Worm (Caenorhabditis elegans): ENCODE data around the gene H43I07.1.

H43I07.1 gene

DNA sequence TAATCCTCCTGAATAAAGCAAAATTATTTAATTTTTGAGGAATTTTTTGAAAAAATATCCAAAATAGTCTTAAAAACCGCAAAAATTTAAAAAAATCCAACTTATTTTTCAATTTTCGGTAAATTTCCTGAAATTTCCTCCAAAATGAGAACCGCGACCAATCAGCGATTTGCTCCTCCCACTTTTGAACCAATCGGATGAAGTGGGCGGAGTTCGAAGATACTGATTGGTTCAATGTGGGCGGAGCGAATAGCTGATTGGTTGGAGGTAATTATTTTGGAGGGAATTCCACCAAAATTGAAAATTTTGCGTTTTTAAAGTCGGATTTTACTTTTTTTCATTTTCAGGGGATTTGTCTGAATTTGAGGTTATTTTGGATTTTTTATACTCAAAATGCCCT lies 36.5 kb upstream of the H43I07.1 start:
- TF ChIP-seq unc-55 (GFP tag; optimal IDR thresholded peaks at IDR 0.05) (no peak), ztf-1 (GFP tag; conservative IDR thresholded peaks at IDR 0.05) (no peak), elt-1 (tag; optimal IDR thresholded peaks at IDR 0.05) (no peak), unc-39 (tag; optimal IDR thresholded peaks at IDR 0.05) (no peak), nhr-6 (tag; optimal IDR thresholded peaks at IDR 0.05) (no peak), fos-1 (tag; optimal IDR thresholded peaks at IDR 0.05) (no peak), nhr-21 (tag; optimal IDR thresholded peaks at IDR 0.05) (no peak), aly-2 (tag; optimal IDR thresholded peaks at IDR 0.05) (no peak), egl-27 (tag; optimal IDR thresholded peaks at IDR 0.05) (no peak), nhr-12 (tag; optimal IDR thresholded peaks at IDR 0.05) (no peak), lsy-2 (tag; optimal IDR thresholded peaks at IDR 0.05) (no peak), nhr-129 (tag; optimal IDR thresholded peaks at IDR 0.05) (no peak), nhr-77 (tag; optimal IDR thresholded peaks at IDR 0.05) (no peak), ZK546.5 (tag; optimal IDR thresholded peaks at IDR 0.05) (no peak), lin-39 (tag; optimal IDR thresholded peaks at IDR 0.05) (no peak), skn-1 (tag; optimal IDR thresholded peaks at IDR 0.05) (no peak), ceh-82 (tag; optimal IDR thresholded peaks at IDR 0.05) (no peak)

- peak; percentile 31 for TF ChIP-seq unc-55 (GFP tag; optimal IDR thresholded peaks at IDR 0.05)
- no peak for TF ChIP-seq blmp-1 (tag; optimal IDR thresholded peaks at IDR 0.05; ENCODE audit: insufficient read depth)
- no peak for TF ChIP-seq nhr-23 (tag; optimal IDR thresholded peaks at IDR 0.05)
Measured at ce11 chrV:4169658-4170057, 34.9 kb upstream of the H43I07.1 start.

DNA sequence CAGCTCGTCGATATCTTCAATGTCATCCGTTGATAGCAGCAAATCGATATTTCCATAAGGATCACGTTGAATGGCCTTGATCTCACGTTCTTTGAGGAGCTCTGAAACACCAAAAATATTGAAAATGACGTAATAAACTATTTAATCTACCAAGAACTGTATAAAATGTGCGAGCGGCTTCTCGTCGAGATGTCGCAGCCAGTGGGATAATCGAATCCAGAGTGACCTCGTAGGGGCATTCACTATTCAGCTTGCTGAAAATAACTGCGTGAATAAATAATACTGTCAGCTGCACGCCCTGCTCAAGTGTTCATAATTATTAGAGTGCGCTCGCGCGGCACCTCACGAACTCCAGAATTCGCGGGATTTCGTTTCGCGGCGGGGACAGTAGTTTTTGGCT lies 34.4 kb upstream of the H43I07.1 start, which contains the start of gene Y45G5AM.7:
Gene Y45G5AM.7 (minus strand): TSS at position 101 of the 400 bp plus-strand sequence.
- TF ChIP-seq fos-1 (tag; optimal IDR thresholded peaks at IDR 0.05) (no peak), nhr-10 (tag; optimal IDR thresholded peaks at IDR 0.05) (no peak), gmeb-1 (tag; optimal IDR thresholded peaks at IDR 0.05) (no peak), snpc-4 (tag; optimal IDR thresholded peaks at IDR 0.05) (no peak)

DNA sequence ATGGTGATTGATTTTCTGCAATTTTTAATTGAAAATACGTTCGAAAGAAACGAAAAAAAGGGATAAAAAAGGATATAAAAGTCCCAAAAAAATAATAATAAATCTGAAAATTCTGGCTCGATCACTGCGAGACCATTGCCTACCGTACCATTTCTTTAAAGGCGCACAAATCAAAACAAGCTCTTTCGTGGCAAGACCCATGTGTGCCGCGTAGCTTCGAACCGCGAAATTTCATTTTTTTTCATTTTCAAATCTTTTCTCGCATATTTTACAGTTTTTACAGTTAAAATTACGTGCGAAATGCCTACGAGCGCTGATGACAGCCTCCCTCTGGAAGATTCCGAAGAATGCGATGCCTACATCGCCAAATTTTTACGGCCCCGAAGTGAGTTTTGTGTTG lies 28.9 kb upstream of the H43I07.1 start, which contains the start of the genes coh-4 and pid-5:
Gene coh-4 (minus strand): TSS at position 17 of the 400 bp plus-strand sequence.
Gene pid-5 (plus strand): TSS at position 259 of the 400 bp plus-strand sequence.
- no peak for TF ChIP-seq Y55F3AM.14 (GFP tag; optimal IDR thresholded peaks at IDR 0.05)
- no peak for TF ChIP-seq aly-2 (tag; optimal IDR thresholded peaks at IDR 0.05)

ce11 chrV:4181272-4181671 lies 23.2 kb upstream of the H43I07.1 start:
- TF ChIP-seq peb-1 (tag; optimal IDR thresholded peaks at IDR 0.05) (no peak), ama-1 (optimal IDR thresholded peaks at IDR 0.05) (no peak), elt-1 (tag; optimal IDR thresholded peaks at IDR 0.05) (no peak), nhr-237 (tag; optimal IDR thresholded peaks at IDR 0.05) (no peak), gmeb-1 (tag; optimal IDR thresholded peaks at IDR 0.05) (no peak), ztf-11 (tag; optimal IDR thresholded peaks at IDR 0.05) (no peak), dmd-4 (tag; optimal IDR thresholded peaks at IDR 0.05) (no peak), sma-9 (GFP tag; optimal IDR thresholded peaks at IDR 0.05) (no peak), sma-9 (tag; optimal IDR thresholded peaks at IDR 0.05) (no peak), nhr-12 (tag; optimal IDR thresholded peaks at IDR 0.05) (no peak), lin-11 (tag; optimal IDR thresholded peaks at IDR 0.05) (no peak), nhr-25 (tag; optimal IDR thresholded peaks at IDR 0.05) (no peak), skn-1 (tag; optimal IDR thresholded peaks at IDR 0.05) (no peak), mdl-1 (tag; optimal IDR thresholded peaks at IDR 0.05) (no peak), nhr-129 (tag; optimal IDR thresholded peaks at IDR 0.05) (no peak)

ce11 chrV:4181727-4182126 lies 22.8 kb upstream of the H43I07.1 start:
- no peak for TF ChIP-seq ztf-1 (GFP tag; conservative IDR thresholded peaks at IDR 0.05)
- TF ChIP-seq nhr-21 (tag; optimal IDR thresholded peaks at IDR 0.05) = no peak
- no peak for TF ChIP-seq unc-62 (GFP tag; optimal IDR thresholded peaks at IDR 0.05)
- no peak for TF ChIP-seq zag-1 (tag; optimal IDR thresholded peaks at IDR 0.05)

All from whole organism, L2 larva.